Fruit fly (Drosophila melanogaster): ENCODE measurements around the gene Mipp1.

Mipp1 gene

DNA sequence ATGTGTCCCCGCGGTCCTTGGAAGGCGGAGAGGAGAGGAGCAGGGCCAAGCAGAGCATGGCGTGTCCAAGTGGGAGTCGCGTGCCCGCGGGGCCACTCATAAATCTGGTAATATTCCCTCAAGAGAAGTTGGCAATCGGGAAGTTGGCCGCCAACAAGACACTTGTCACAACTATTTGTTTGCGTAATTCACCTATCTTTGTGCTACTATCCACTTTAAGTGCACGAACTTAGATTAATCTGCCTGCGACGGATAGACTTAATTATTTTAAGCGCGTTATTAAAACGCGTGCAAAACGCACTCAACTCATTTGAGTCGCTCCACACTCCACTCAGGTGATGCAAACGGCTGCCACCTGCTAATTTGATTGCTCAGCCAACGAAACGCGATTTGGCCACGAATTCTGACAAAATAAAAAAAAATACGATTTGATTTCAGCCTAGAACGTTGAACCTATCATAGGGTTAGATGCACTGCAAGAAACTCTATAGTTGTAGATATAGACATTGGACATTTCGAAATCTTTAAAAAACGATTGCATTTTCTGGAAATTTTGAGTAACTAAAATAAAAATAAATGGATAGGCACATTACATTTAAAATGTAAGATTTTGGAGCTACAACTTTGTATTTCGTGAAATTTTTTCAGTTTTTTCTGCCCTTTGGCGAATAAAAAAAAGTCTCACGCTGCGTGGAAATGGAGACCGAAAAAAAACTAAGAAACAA, 2.0 kb downstream of the Mipp1 start (continued):
- TF ChIP-seq gt (GFP tag; IDR thresholded peaks at IDR 0.05) (no peak), CG12155 (GFP tag; optimal IDR thresholded peaks at IDR 0.05) (peak; percentile 35), CoRest (tag; optimal IDR thresholded peaks at IDR 0.05) (peak; percentile 61), CG1602 (GFP tag; optimal IDR thresholded peaks at IDR 0.05) (peak; percentile 36), CG32532 (GFP tag; IDR thresholded peaks at IDR 0.05) (peak; percentile 83), tx (GFP tag; optimal IDR thresholded peaks at IDR 0.05) (peak; percentile 16), grau (tag; optimal IDR thresholded peaks at IDR 0.05) (peak; percentile 71), nerfin-1 (tag; optimal IDR thresholded peaks at IDR 0.05) (no peak), CG31388 (GFP tag; optimal IDR thresholded peaks at IDR 0.05) (no peak), HLH3B (GFP tag; IDR thresholded peaks at IDR 0.05) (0 out of 2 replicates have a peak, but pooled peaks have one; percentile 13), maf-S (GFP tag; optimal IDR thresholded peaks at IDR 0.05) (peak; percentile 23), cas (GFP tag; IDR thresholded peaks at IDR 0.05) (peak; percentile 55; the same call in 1 of the 2 replicates), BtbVII (GFP tag; optimal IDR thresholded peaks at IDR 0.05) (peak; percentile 39), TFAM (GFP tag; optimal IDR thresholded peaks at IDR 0.05) (no peak), D19B (GFP tag; optimal IDR thresholded peaks at IDR 0.05) (peak; percentile 5), ham (GFP tag; IDR thresholded peaks at IDR 0.05) (no peak), CG8765 (GFP tag; IDR thresholded peaks at IDR 0.05) (no peak), Rx (GFP tag; IDR thresholded peaks at IDR 0.05) (no peak), CG6654 (GFP tag; optimal IDR thresholded peaks at IDR 0.05) (no peak), Ptx1 (GFP tag; IDR thresholded peaks at IDR 0.05) (no peak; the same call in 1 of the 2 replicates), CG17612 (GFP tag; IDR thresholded peaks at IDR 0.05) (no peak), YL-1 (GFP tag; optimal IDR thresholded peaks at IDR 0.05) (no peak), toy (GFP tag; IDR thresholded peaks at IDR 0.05) (no peak), CG5953 (GFP tag; IDR thresholded peaks at IDR 0.05) (no peak), CG10543 (GFP tag; optimal IDR thresholded peaks at IDR 0.05) (no peak), C15 (GFP tag; IDR thresholded peaks at IDR 0.05) (no peak), CG10321 (GFP tag; IDR thresholded peaks at IDR 0.05) (no peak), MTF-1 (GFP tag; optimal IDR thresholded peaks at IDR 0.05; ENCODE audit: borderline replicate concordance) (no peak), CG15011 (GFP tag; optimal IDR thresholded peaks at IDR 0.05) (peak; percentile 12), ERR (GFP tag; optimal IDR thresholded peaks at IDR 0.05) (no peak), Optix (GFP tag; IDR thresholded peaks at IDR 0.05) (no peak), CG1647 (GFP tag; optimal IDR thresholded peaks at IDR 0.05) (peak; percentile 49), dmrt99B (tag; optimal IDR thresholded peaks at IDR 0.05) (peak; percentile 46), pita (GFP tag; optimal IDR thresholded peaks at IDR 0.05) (no peak), gsb-n (tag; optimal IDR thresholded peaks at IDR 0.05) (no peak), jing (GFP tag; optimal IDR thresholded peaks at IDR 0.05) (no peak), hbn (GFP tag; IDR thresholded peaks at IDR 0.05; ENCODE audit: partially characterized antibody) (no peak), CG11504 (tag; optimal IDR thresholded peaks at IDR 0.05) (peak; percentile 64), Hey (tag; optimal IDR thresholded peaks at IDR 0.05) (no peak), CG9215 (GFP tag; IDR thresholded peaks at IDR 0.05) (no peak), Hr51 (GFP tag; optimal IDR thresholded peaks at IDR 0.05) (peak; percentile 33 to 65), pb (GFP tag; optimal IDR thresholded peaks at IDR 0.05) (no peak), CG18011 (GFP tag; optimal IDR thresholded peaks at IDR 0.05) (no peak), Fer3 (tag; optimal IDR thresholded peaks at IDR 0.05) (peak; percentile 67), Vsx1 (GFP tag; optimal IDR thresholded peaks at IDR 0.05) (peak; percentile 4), Elba2 (GFP tag; optimal IDR thresholded peaks at IDR 0.05) (no peak), sr (GFP tag; IDR thresholded peaks at IDR 0.05) (no peak), inv (GFP tag; IDR thresholded peaks at IDR 0.05; ENCODE audit: partially characterized antibody) (no peak), lab (GFP tag; optimal IDR thresholded peaks at IDR 0.05) (peak; percentile 71), slbo (GFP tag; IDR thresholded peaks at IDR 0.05) (peak; percentile 75)
